Fruit fly (Drosophila melanogaster): ENCODE data around the gene CG10097.

DNA sequence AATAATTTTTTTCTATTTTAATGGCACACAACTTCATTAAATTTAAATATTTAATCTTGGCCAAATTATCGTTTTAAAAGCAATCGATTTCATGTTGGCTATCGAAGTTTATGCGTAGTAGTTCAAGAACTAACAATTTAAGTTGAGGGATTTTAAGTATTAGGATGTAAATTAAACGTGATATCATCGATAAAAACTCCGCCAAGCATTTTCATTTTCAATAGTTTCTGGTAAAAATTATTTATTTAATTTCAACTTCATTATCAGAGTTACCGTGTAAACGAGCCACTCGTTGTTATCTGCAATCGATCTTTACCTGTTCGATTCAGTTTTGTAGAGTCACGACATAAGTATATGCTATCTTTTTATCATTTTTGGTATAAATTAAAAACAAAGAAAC is 7.2 kb upstream of the CG10097 start:
- TF ChIP-seq CG8119 (GFP tag; IDR thresholded peaks at IDR 0.05) (peak; percentile 94), OdsH (GFP tag; optimal IDR thresholded peaks at IDR 0.05) (peak; percentile 95), Eip93F (GFP tag; optimal IDR thresholded peaks at IDR 0.05) (peak; percentile 96), CG16779 (tag; optimal IDR thresholded peaks at IDR 0.05) (peak; percentile 92), Blimp-1 (GFP tag; optimal IDR thresholded peaks at IDR 0.05) (peak; percentile 93), fkh (GFP tag; optimal IDR thresholded peaks at IDR 0.05) (peak; percentile 73), CG11294 (GFP tag; IDR thresholded peaks at IDR 0.05) (peak; percentile 75)
